Worm (Caenorhabditis elegans) whole organism, young adult: Measurements from ENCODE around the gene Y38C1BA.1.

Experiments used
- B0019.2 ChIP-seq: fragments of 200-800 bp; sonication (Bioruptor generic); conservative IDR thresholded peaks from 2 replicates; pipeline ENCODE4 v1.3.6; 2022; ENCODE audit warnings: missing genetic modification reagents, missing genetic modification characterization, missing compliant biosample characterization
- B0035.1 ChIP-seq: sonication (generic microtip); optimal IDR thresholded peaks from 2 replicates; lab custom pipeline; 2016; ENCODE audit warnings: missing genetic modification characterization, mild to moderate bottlenecking, missing compliant biosample characterization, missing genotype, missing genetic modification reagents
- D2030.7 ChIP-seq: fragments of 200-800 bp; sonication (Bioruptor generic); IDR thresholded peaks from 2 replicates; pipeline ENCODE4 v1.3.6; 2022; ENCODE audit warnings: missing genetic modification reagents, missing genetic modification characterization, missing compliant biosample characterization
- F37B4.10 ChIP-seq: fragments of 200-800 bp; sonication (Bioruptor generic); IDR thresholded peaks from 2 replicates; pipeline ENCODE4 v1.3.6; 2022; ENCODE audit warnings: missing genetic modification characterization, missing compliant biosample characterization
- F49E8.2 ChIP-seq: sonication (generic microtip); optimal IDR thresholded peaks from 3 replicates; lab custom pipeline; 2017; ENCODE audit warnings: missing genetic modification characterization, mild to moderate bottlenecking, missing compliant biosample characterization, antibody characterized with exemption, moderate library complexity; ENCODE audit not compliant: insufficient read depth
- F55B11.4 ChIP-seq: sonication (generic microtip); optimal IDR thresholded peaks from 2 replicates; lab custom pipeline; 2016; ENCODE audit warnings: missing compliant biosample characterization, missing genetic modification characterization, borderline replicate concordance; ENCODE audit not compliant: insufficient read depth
- T26A5.8 ChIP-seq: sonication (generic microtip); optimal IDR thresholded peaks from 2 replicates; lab custom pipeline; 2016; ENCODE audit warnings: missing genetic modification characterization, missing compliant biosample characterization
- Y53G8AR.9 ChIP-seq: fragments of 200-800 bp; sonication (Bioruptor generic); conservative IDR thresholded peaks from 2 replicates; pipeline ENCODE4 v1.3.6; 2022; ENCODE audit warnings: missing genetic modification reagents, missing genetic modification characterization, missing compliant biosample characterization
- akir-1 ChIP-seq: fragments of 200-800 bp; sonication (Bioruptor generic); optimal IDR thresholded peaks from 2 replicates; lab custom pipeline; 2018; ENCODE audit warnings: mild to moderate bottlenecking, missing genetic modification characterization, moderate library complexity, missing compliant biosample characterization
- attf-3 ChIP-seq: fragments of 200-800 bp; sonication (Bioruptor generic); conservative IDR thresholded peaks from 2 replicates; pipeline ENCODE4 v1.3.6; 2022; ENCODE audit warnings: missing genetic modification reagents, missing genetic modification characterization, missing compliant biosample characterization
- bed-2 ChIP-seq: fragments of 200-800 bp; sonication (Bioruptor generic); IDR thresholded peaks from 2 replicates; pipeline ENCODE4 v1.3.6; 2022; ENCODE audit warnings: missing genetic modification reagents, missing genetic modification characterization, missing compliant biosample characterization
- ccch-3 ChIP-seq: fragments of 200-800 bp; sonication (Bioruptor generic); optimal IDR thresholded peaks from 2 replicates; lab custom pipeline; 2018; ENCODE audit warnings: mild to moderate bottlenecking, missing genetic modification characterization, missing compliant biosample characterization
- ceh-100 ChIP-seq: fragments of 200-800 bp; sonication (Bioruptor generic); IDR thresholded peaks from 2 replicates; pipeline ENCODE4 v1.3.6; 2022; ENCODE audit warnings: missing genetic modification reagents, missing genetic modification characterization, missing compliant biosample characterization
- egl-44 ChIP-seq: fragments of 200-800 bp; sonication (Bioruptor generic); IDR thresholded peaks from 2 replicates; pipeline ENCODE4 v1.3.6; 2022; ENCODE audit warnings: missing genetic modification reagents, missing genetic modification characterization, missing compliant biosample characterization
- egrh-3 ChIP-seq: fragments of 200-800 bp; sonication (Bioruptor generic); IDR thresholded peaks from 2 replicates; pipeline ENCODE4 v1.3.6; 2022; ENCODE audit warnings: missing genetic modification reagents, missing genetic modification characterization, missing compliant biosample characterization
- hmg-1.2 ChIP-seq: fragments of 200-800 bp; sonication (Bioruptor generic); IDR thresholded peaks from 2 replicates; pipeline ENCODE4 v1.3.6; 2022; ENCODE audit warnings: missing genetic modification reagents, missing genetic modification characterization, missing compliant biosample characterization
- lag-1 ChIP-seq: fragments of 200-800 bp; sonication (Bioruptor generic); IDR thresholded peaks from 2 replicates; pipeline ENCODE4 v1.3.6; 2022; ENCODE audit warnings: missing genetic modification reagents, missing genetic modification characterization, missing compliant biosample characterization
- lin-35 ChIP-seq, 3 experiments: fragments of 150-350 bp in 2 of 3; sonication (generic microtip) in 1 of 3; optimal IDR thresholded peaks; 2 replicates each; lab custom pipeline; 2014 to 2018; ENCODE audit warnings: missing biosample characterization in 3 of 3, missing genetic modification characterization in 3 of 3, missing genetic modification reagents in 3 of 3
- madf-10 ChIP-seq: sonication (generic microtip); optimal IDR thresholded peaks from 2 replicates; lab custom pipeline; 2016; ENCODE audit warnings: mild to moderate bottlenecking, missing genetic modification characterization, missing compliant biosample characterization
- mes-4 ChIP-seq: sonication (generic microtip); optimal IDR thresholded peaks from 2 replicates; lab custom pipeline; 2016; ENCODE audit warnings: missing genotype, missing genetic modification characterization, missing compliant biosample characterization
- mxl-1 ChIP-seq: sonication (generic microtip); optimal IDR thresholded peaks from 2 replicates; lab custom pipeline; 2016; ENCODE audit warnings: missing genetic modification characterization, missing compliant biosample characterization
- nfyb-1 ChIP-seq: fragments of 200-800 bp; sonication (Bioruptor generic); IDR thresholded peaks from 2 replicates; pipeline ENCODE4 v1.3.6; 2022; ENCODE audit warnings: missing genetic modification reagents, missing genetic modification characterization, missing compliant biosample characterization
- nhr-90 ChIP-seq: sonication (generic microtip); optimal IDR thresholded peaks from 2 replicates; lab custom pipeline; 2016; ENCODE audit warnings: missing genotype, mild to moderate bottlenecking, missing genetic modification characterization, missing compliant biosample characterization
- pha-4 ChIP-seq: fragments of 150-350 bp; sonication (generic microtip); optimal IDR thresholded peaks from 2 replicates; lab custom pipeline; 2014; ENCODE audit warnings: missing biosample characterization, missing genetic modification reagents, missing genetic modification characterization
- rcor-1 ChIP-seq: fragments of 200-800 bp; sonication (Bioruptor generic); IDR thresholded peaks from 2 replicates; pipeline ENCODE4 v1.3.6; 2022; ENCODE audit warnings: missing genetic modification reagents, missing genetic modification characterization, missing compliant biosample characterization
- repo-1 ChIP-seq: sonication (generic microtip); optimal IDR thresholded peaks from 2 replicates; lab custom pipeline; 2017; ENCODE audit warnings: mild to moderate bottlenecking, missing genetic modification characterization, missing compliant biosample characterization
- snpc-1.1 ChIP-seq: sonication (generic microtip); optimal IDR thresholded peaks from 2 replicates; lab custom pipeline; 2017; ENCODE audit warnings: missing genetic modification characterization, mild to moderate bottlenecking, missing compliant biosample characterization, antibody characterized with exemption, moderate library complexity, missing genotype, missing genetic modification reagents; ENCODE audit not compliant: insufficient read depth
- tbp1 ChIP-seq: fragments of 200-800 bp; sonication (Bioruptor generic); optimal IDR thresholded peaks from 2 replicates; lab custom pipeline; 2018; ENCODE audit warnings: mild to moderate bottlenecking, missing genetic modification characterization, missing compliant biosample characterization
- tlf-1 ChIP-seq: fragments of 200-800 bp; sonication (Bioruptor generic); optimal IDR thresholded peaks from 2 replicates; lab custom pipeline; 2018; ENCODE audit warnings: mild to moderate bottlenecking, missing genetic modification characterization, missing compliant biosample characterization
- zfh-2 ChIP-seq: fragments of 200-800 bp; sonication (Bioruptor generic); conservative IDR thresholded peaks from 2 replicates; pipeline ENCODE4 v1.3.6; 2022; ENCODE audit warnings: missing genetic modification reagents, missing genetic modification characterization, missing compliant biosample characterization
- ztf-6 ChIP-seq: fragments of 200-800 bp; sonication (Bioruptor generic); IDR thresholded peaks from 2 replicates; pipeline ENCODE4 v1.3.6; 2022; ENCODE audit warnings: missing genetic modification reagents, missing genetic modification characterization, missing compliant biosample characterization

Gene Y38C1BA.1

ce11 chrIV:1820153-1820552, 16.4 kb upstream of the Y38C1BA.1 start, which contains the start of gene col-109:
Gene col-109 (minus strand): TSS chrIV:1820253.
- TF ChIP-seq madf-10 (tag; lab: Kevin White, UChicago) (no peak), zfh-2 (GFP tag; lab: Robert Waterston, UW) (0 out of 2 replicates have a peak, but pooled peaks have one; percentile 17)

- TF ChIP-seq zfh-2 (GFP tag; lab: Robert Waterston, UW) (peak; percentile 91), egrh-3 (GFP tag; lab: Robert Waterston, UW) (peak; percentile 76), akir-1 (no peak)
These were observed 14.8 kb upstream of the Y38C1BA.1 start for ce11 chrIV:1818467-1819076.

- TF ChIP-seq pha-4 (tag; lab: Kevin White, UChicago), result no peak
- TF ChIP-seq mes-4 (tag; lab: Kevin White, UChicago), result no peak
- TF ChIP-seq lag-1, result no peak
- no peak for TF ChIP-seq mxl-1 (tag; lab: Kevin White, UChicago)
- no peak for TF ChIP-seq snpc-1.1 (tag; lab: Kevin White, UChicago)
- no peak for TF ChIP-seq nfyb-1 (GFP tag; lab: Robert Waterston, UW)
- TF ChIP-seq tlf-1 (GFP tag; lab: Kevin White, UChicago), result no peak
- TF ChIP-seq, all 124 proteins: peak for 0
These were observed 12.5 kb upstream of the Y38C1BA.1 start for ce11 chrIV:1816238-1816637.

ce11 chrIV:1814764-1815518, 11.2 kb upstream of the Y38C1BA.1 start, which contains the start of gene snn-1:
Gene snn-1 (minus strand): TSS chrIV:1815118.
- TF ChIP-seq ccch-3 (GFP tag; lab: Kevin White, UChicago) (no peak), tbp1 (GFP tag; lab: Kevin White, UChicago) (no peak), T26A5.8 (tag; lab: Kevin White, UChicago) (no peak), egrh-3 (GFP tag; lab: Robert Waterston, UW) (no peak), rcor-1 (GFP tag; lab: Robert Waterston, UW) (no peak), mxl-1 (tag; lab: Kevin White, UChicago) (no peak), D2030.7 (no peak)

ce11 chrIV:1813869-1814268, 10.1 kb upstream of the Y38C1BA.1 start:
- TF ChIP-seq B0019.2 (GFP tag; lab: Robert Waterston, UW) (no peak), F37B4.10 (GFP tag; lab: Robert Waterston, UW) (no peak), nhr-90 (tag; lab: Kevin White, UChicago) (no peak), F49E8.2 (tag; lab: Kevin White, UChicago) (no peak)

ce11 chrIV:1804613-1805012, 831 bp upstream of the Y38C1BA.1 start:
- TF ChIP-seq hmg-1.2 (GFP tag; lab: Robert Waterston, UW) (peak; percentile 95), egl-44 (GFP tag; lab: Robert Waterston, UW) (no peak), bed-2 (GFP tag; lab: Robert Waterston, UW) (no peak), Y53G8AR.9 (GFP tag; lab: Robert Waterston, UW) (no peak), repo-1 (no peak), B0019.2 (GFP tag; lab: Robert Waterston, UW) (no peak), B0035.1 (tag; lab: Kevin White, UChicago) (no peak), attf-3 (peak; percentile 84), ztf-6 (GFP tag; lab: Robert Waterston, UW) (no peak), ceh-100 (GFP tag; lab: Robert Waterston, UW) (no peak), lin-35 (GFP tag; optimal IDR thresholded peaks at IDR 0.05; lab: Kevin White, UChicago) (no peak), F55B11.4 (tag; lab: Kevin White, UChicago) (no peak)
